Worm (Caenorhabditis elegans): ENCODE data around the gene F10E9.7.
A peak's percentile ranks its signal among the peaks of the same experiment; 100 is the strongest.

F10E9.7 gene

ce11 chrIII:8262599-8262998, 44.6 kb downstream of the F10E9.7 start:
- no peak for TF ChIP-seq pat-9 (tag; optimal IDR thresholded peaks at IDR 0.05)
- no peak for TF ChIP-seq ztf-16 (tag; optimal IDR thresholded peaks at IDR 0.05)
- TF ChIP-seq syd-9 (tag; optimal IDR thresholded peaks at IDR 0.05) = peak; percentile 29
- no peak for TF ChIP-seq ets-4 (tag; optimal IDR thresholded peaks at IDR 0.05)
- TF ChIP-seq elt-2 (tag; optimal IDR thresholded peaks at IDR 0.05) = no peak
- TF ChIP-seq lim-6 (tag; optimal IDR thresholded peaks at IDR 0.05) = peak; percentile 14
- no peak for TF ChIP-seq tbx-2 (tag; optimal IDR thresholded peaks at IDR 0.05)
- no peak for TF ChIP-seq unc-42 (tag; optimal IDR thresholded peaks at IDR 0.05)
- no peak for TF ChIP-seq madf-2 (tag; optimal IDR thresholded peaks at IDR 0.05)
- TF ChIP-seq hlh-8 (tag; optimal IDR thresholded peaks at IDR 0.05) = no peak
- no peak for TF ChIP-seq F13H6.1 (tag; optimal IDR thresholded peaks at IDR 0.05)
- TF ChIP-seq pqm-1 (tag; optimal IDR thresholded peaks at IDR 0.05) = no peak
- no peak for TF ChIP-seq Y22D7AL.16 (tag; optimal IDR thresholded peaks at IDR 0.05)
- no peak for TF ChIP-seq dve-1 (tag; optimal IDR thresholded peaks at IDR 0.05)
- TF ChIP-seq fkh-6 (tag; optimal IDR thresholded peaks at IDR 0.05) = peak; percentile 25
- no peak for TF ChIP-seq sox-2 (GFP tag; IDR thresholded peaks at IDR 0.05)
- no peak for TF ChIP-seq unc-3 (GFP tag; conservative IDR thresholded peaks at IDR 0.05)
- no peak for TF ChIP-seq unc-3 (tag; optimal IDR thresholded peaks at IDR 0.05)
- no peak for TF ChIP-seq ceh-19 (GFP tag; optimal IDR thresholded peaks at IDR 0.05)
- TF ChIP-seq ceh-2 (tag; optimal IDR thresholded peaks at IDR 0.05) = no peak
- no peak for TF ChIP-seq nfya-1 (tag; optimal IDR thresholded peaks at IDR 0.05)
- peak; percentile 17 for TF ChIP-seq ceh-9 (tag; optimal IDR thresholded peaks at IDR 0.05)
- no peak for TF ChIP-seq pros-1 (tag; optimal IDR thresholded peaks at IDR 0.05)
- peak; percentile 28 for TF ChIP-seq ref-2 (tag; optimal IDR thresholded peaks at IDR 0.05)
- peak; percentile 21 for TF ChIP-seq hlh-6 (tag; optimal IDR thresholded peaks at IDR 0.05)
- TF ChIP-seq hlh-13 (GFP tag; optimal IDR thresholded peaks at IDR 0.05) = no peak
- no peak for TF ChIP-seq fax-1 (tag; optimal IDR thresholded peaks at IDR 0.05)
- TF ChIP-seq tbx-7 (tag; optimal IDR thresholded peaks at IDR 0.05) = no peak
- TF ChIP-seq elt-4 (tag; optimal IDR thresholded peaks at IDR 0.05) = peak; percentile 94
- TF ChIP-seq ama-1 (optimal IDR thresholded peaks at IDR 0.05) = no peak
- peak; percentile 26 for TF ChIP-seq sdc-2 (tag; optimal IDR thresholded peaks at IDR 0.05)
- TF ChIP-seq npax-4 (tag; optimal IDR thresholded peaks at IDR 0.05) = no peak
- no peak for TF ChIP-seq ceh-18 (tag; optimal IDR thresholded peaks at IDR 0.05)
- TF ChIP-seq nhr-11 (tag; optimal IDR thresholded peaks at IDR 0.05) = no peak
- no peak for TF ChIP-seq ceh-30 (tag; optimal IDR thresholded peaks at IDR 0.05)

- TF ChIP-seq hlh-13 (GFP tag; optimal IDR thresholded peaks at IDR 0.05) = no peak
- TF ChIP-seq ceh-9 (tag; optimal IDR thresholded peaks at IDR 0.05) = no peak
- no peak for TF ChIP-seq rnt-1 (tag; optimal IDR thresholded peaks at IDR 0.05)
- TF ChIP-seq nhr-232 (tag; optimal IDR thresholded peaks at IDR 0.05) = no peak
- TF ChIP-seq lin-11 (tag; optimal IDR thresholded peaks at IDR 0.05) = no peak
- TF ChIP-seq sdc-2 (tag; optimal IDR thresholded peaks at IDR 0.05) = no peak
- TF ChIP-seq Y22D7AL.16 (tag; optimal IDR thresholded peaks at IDR 0.05) = no peak
- TF ChIP-seq hlh-30 (tag; optimal IDR thresholded peaks at IDR 0.05; ENCODE audit: insufficient read depth) = no peak
- no peak for TF ChIP-seq T23F11.4 (GFP tag; optimal IDR thresholded peaks at IDR 0.05)
- TF ChIP-seq C38D4.7 (GFP tag; optimal IDR thresholded peaks at IDR 0.05) = no peak
- TF ChIP-seq ceh-19 (GFP tag; optimal IDR thresholded peaks at IDR 0.05) = no peak
- no peak for TF ChIP-seq che-1 (tag; optimal IDR thresholded peaks at IDR 0.05)
- no peak for TF ChIP-seq unc-42 (tag; optimal IDR thresholded peaks at IDR 0.05)
- no peak for TF ChIP-seq pat-9 (tag; optimal IDR thresholded peaks at IDR 0.05)
- TF ChIP-seq ceh-22 (tag; optimal IDR thresholded peaks at IDR 0.05) = no peak
- TF ChIP-seq ceh-24 (tag; optimal IDR thresholded peaks at IDR 0.05) = no peak
- TF ChIP-seq npax-4 (tag; optimal IDR thresholded peaks at IDR 0.05) = no peak
- no peak for TF ChIP-seq zip-5 (tag; optimal IDR thresholded peaks at IDR 0.05)
- no peak for TF ChIP-seq sox-2 (GFP tag; IDR thresholded peaks at IDR 0.05)
- no peak for TF ChIP-seq ref-2 (tag; optimal IDR thresholded peaks at IDR 0.05)
Measured at ce11 chrIII:8258045-8258444, 49.2 kb downstream of the F10E9.7 start, which contains the start of gene ncr-2. TSS of gene ncr-2 (plus strand) at chrIII:8258345.
